Worm (Caenorhabditis elegans): Measurements from ENCODE around the gene K08D8.10.

ce11 chrIV:12903687-12904086 is 3.3 kb downstream of the K08D8.10 start:
- TF ChIP-seq nfyb-1 (GFP tag; IDR thresholded peaks at IDR 0.05) (no peak), pha-4 (tag; optimal IDR thresholded peaks at IDR 0.05) (no peak), ama-1 (optimal IDR thresholded peaks at IDR 0.05) (no peak), ama-1 (GFP tag; optimal IDR thresholded peaks at IDR 0.05) (no peak), gei-17 (GFP tag; optimal IDR thresholded peaks at IDR 0.05) (no peak), lin-26 (GFP tag; IDR thresholded peaks at IDR 0.05) (no peak), mel-28 (tag; optimal IDR thresholded peaks at IDR 0.05; ENCODE audit: borderline replicate concordance) (no peak), dpl-1 (GFP tag; optimal IDR thresholded peaks at IDR 0.05) (no peak), snpc-4 (GFP tag; optimal IDR thresholded peaks at IDR 0.05) (no peak), snpc-4 (tag; optimal IDR thresholded peaks at IDR 0.05) (no peak), hmg-20 (GFP tag; IDR thresholded peaks at IDR 0.05) (no peak), unc-62 (GFP tag; optimal IDR thresholded peaks at IDR 0.05) (no peak)

All from whole organism, young adult.